Worm (Caenorhabditis elegans): ENCODE data around the gene anmt-3.

The anmt-3 gene

ce11 chrV:9950861-9951260 lies 7.3 kb downstream of the anmt-3 start, which contains the start of gene ttr-46:
Gene ttr-46, plus strand, starts transcription at chrV:9951233.
- no peak for TF ChIP-seq crh-2 (tag; optimal IDR thresholded peaks at IDR 0.05)
- TF ChIP-seq sma-9 (GFP tag; optimal IDR thresholded peaks at IDR 0.05): no peak
- no peak for TF ChIP-seq sma-9 (tag; optimal IDR thresholded peaks at IDR 0.05)
- no peak for TF ChIP-seq unc-62 (GFP tag; optimal IDR thresholded peaks at IDR 0.05)
- no peak for TF ChIP-seq zag-1 (tag; optimal IDR thresholded peaks at IDR 0.05)
- TF ChIP-seq fos-1 (tag; optimal IDR thresholded peaks at IDR 0.05): peak; percentile 56
- TF ChIP-seq elt-1 (tag; optimal IDR thresholded peaks at IDR 0.05): no peak

ce11 chrV:9948840-9949239 lies 9.3 kb downstream of the anmt-3 start, which contains the start of gene nlp-58:
Gene nlp-58, minus strand, starts transcription at chrV:9948940.
- TF ChIP-seq nhr-12 (tag; optimal IDR thresholded peaks at IDR 0.05) (no peak), ztf-4 (tag; optimal IDR thresholded peaks at IDR 0.05) (no peak), R02D3.7 (tag; optimal IDR thresholded peaks at IDR 0.05) (no peak)

- TF ChIP-seq ceh-82 (tag; optimal IDR thresholded peaks at IDR 0.05) (no peak), nhr-11 (tag; optimal IDR thresholded peaks at IDR 0.05) (no peak), unc-55 (GFP tag; optimal IDR thresholded peaks at IDR 0.05) (no peak), ztf-11 (tag; optimal IDR thresholded peaks at IDR 0.05) (no peak)
These were observed 14.0 kb downstream of the anmt-3 start, which contains the start of gene sre-28 for ce11 chrV:9944093-9944492. Gene sre-28, plus strand, starts transcription at chrV:9944393.

ce11 chrV:9943039-9943438 lies 15.1 kb downstream of the anmt-3 start, which contains the start of gene fipr-12:
Gene fipr-12, plus strand, starts transcription at chrV:9943339.
- no peak for TF ChIP-seq elt-1 (tag; optimal IDR thresholded peaks at IDR 0.05)
- TF ChIP-seq ztf-11 (tag; optimal IDR thresholded peaks at IDR 0.05): no peak
- TF ChIP-seq crh-2 (tag; optimal IDR thresholded peaks at IDR 0.05): no peak
- no peak for TF ChIP-seq gmeb-1 (tag; optimal IDR thresholded peaks at IDR 0.05)
- TF ChIP-seq mab-5 (tag; optimal IDR thresholded peaks at IDR 0.05): no peak
- no peak for TF ChIP-seq unc-39 (tag; optimal IDR thresholded peaks at IDR 0.05)
- TF ChIP-seq ama-1 (optimal IDR thresholded peaks at IDR 0.05): no peak
- TF ChIP-seq lin-39 (tag; optimal IDR thresholded peaks at IDR 0.05): no peak
- no peak for TF ChIP-seq R02D3.7 (tag; optimal IDR thresholded peaks at IDR 0.05)
- TF ChIP-seq fos-1 (tag; optimal IDR thresholded peaks at IDR 0.05): no peak
- TF ChIP-seq nhr-6 (tag; optimal IDR thresholded peaks at IDR 0.05): no peak
- no peak for TF ChIP-seq ztf-1 (GFP tag; conservative IDR thresholded peaks at IDR 0.05)
- no peak for TF ChIP-seq C34F6.9 (tag; optimal IDR thresholded peaks at IDR 0.05)
- TF ChIP-seq unc-55 (GFP tag; optimal IDR thresholded peaks at IDR 0.05): no peak
- no peak for TF ChIP-seq lin-11 (tag; optimal IDR thresholded peaks at IDR 0.05)
- TF ChIP-seq F13H6.1 (tag; optimal IDR thresholded peaks at IDR 0.05): no peak
- TF ChIP-seq zag-1 (tag; optimal IDR thresholded peaks at IDR 0.05): no peak

- TF ChIP-seq sma-9 (GFP tag; optimal IDR thresholded peaks at IDR 0.05) (no peak), sma-9 (tag; optimal IDR thresholded peaks at IDR 0.05) (no peak), peb-1 (tag; optimal IDR thresholded peaks at IDR 0.05) (no peak), nhr-237 (tag; optimal IDR thresholded peaks at IDR 0.05) (no peak), C34F6.9 (tag; optimal IDR thresholded peaks at IDR 0.05) (no peak), nhr-6 (tag; optimal IDR thresholded peaks at IDR 0.05) (no peak), unc-55 (GFP tag; optimal IDR thresholded peaks at IDR 0.05) (no peak), lin-39 (tag; optimal IDR thresholded peaks at IDR 0.05) (no peak), alr-1 (tag; optimal IDR thresholded peaks at IDR 0.05) (no peak), sma-3 (GFP tag; optimal IDR thresholded peaks at IDR 0.05) (no peak)
These were observed 20.7 kb downstream of the anmt-3 start, which contains the start of gene srj-33 for ce11 chrV:9937435-9937834. Gene srj-33, minus strand, starts transcription at chrV:9937535.

- TF ChIP-seq nhr-129 (tag; optimal IDR thresholded peaks at IDR 0.05) (peak; percentile 52), gmeb-1 (tag; optimal IDR thresholded peaks at IDR 0.05) (peak; percentile 83), dmd-4 (tag; optimal IDR thresholded peaks at IDR 0.05) (no peak), ceh-82 (tag; optimal IDR thresholded peaks at IDR 0.05) (no peak), lin-13 (GFP tag; optimal IDR thresholded peaks at IDR 0.05) (peak; percentile 1), ZK546.5 (tag; optimal IDR thresholded peaks at IDR 0.05) (no peak), nhr-21 (tag; optimal IDR thresholded peaks at IDR 0.05) (peak; percentile 9), R02D3.7 (tag; optimal IDR thresholded peaks at IDR 0.05) (peak; percentile 54), lin-11 (tag; optimal IDR thresholded peaks at IDR 0.05) (peak; percentile 51), unc-55 (GFP tag; optimal IDR thresholded peaks at IDR 0.05) (peak; percentile 70)
These were observed 27.5 kb downstream of the anmt-3 start, which contains the start of the genes rmh-2 and suds-3 for ce11 chrV:9930612-9931065. Gene rmh-2, minus strand, starts transcription at chrV:9930775. Gene suds-3, plus strand, starts transcription at chrV:9931015.

Measured in whole organism, L2 larva.